Worm (Caenorhabditis elegans): ENCODE data around the gene R11G10.3.

The R11G10.3 gene

DNA sequence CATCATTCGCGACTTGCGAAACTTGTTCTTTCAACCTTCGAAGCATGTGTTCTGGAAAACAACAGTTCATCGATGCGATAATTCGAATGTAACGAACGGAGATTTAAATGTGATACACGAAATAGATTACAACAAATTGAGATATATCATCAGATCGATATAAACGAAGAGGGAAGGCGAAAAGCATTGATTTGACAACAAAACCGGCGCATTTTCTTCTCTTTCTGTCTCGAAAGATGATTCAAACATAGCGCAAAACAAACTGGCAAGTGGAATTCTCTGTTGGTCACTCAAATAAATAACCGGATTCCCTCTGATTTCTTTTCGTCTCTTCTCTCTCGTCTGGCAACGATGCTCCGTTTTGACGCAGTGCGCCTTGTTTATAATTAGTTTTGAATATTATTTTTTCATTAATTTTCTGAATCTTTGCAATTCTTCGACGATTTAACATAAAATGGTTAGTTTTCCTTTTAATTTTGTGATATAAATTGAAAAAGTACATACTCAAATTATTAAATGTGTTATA lies 25.9 kb upstream of the R11G10.3 start, which contains the start of the genes eea-1 and gut-2:
eea-1 (minus strand) TSS at position 51 of the 526 bp plus-strand sequence.
gut-2 (plus strand) TSS at position 369 of the 526 bp plus-strand sequence.
- TF ChIP-seq K12H6.12 (tag; optimal IDR thresholded peaks at IDR 0.05) (peak; percentile 5), dox-1 (GFP tag; IDR thresholded peaks at IDR 0.05) (peak; percentile 65; the same call in 1 of the 2 replicates), attf-3 (GFP tag; conservative IDR thresholded peaks at IDR 0.05) (peak; percentile 98), hmg-1.2 (GFP tag; IDR thresholded peaks at IDR 0.05) (peak; percentile 29; the same call in 1 of the 2 replicates), lin-40 (tag; optimal IDR thresholded peaks at IDR 0.05) (peak; percentile 26), lsl-1 (GFP tag; optimal IDR thresholded peaks at IDR 0.05) (peak; percentile 32), snpc-4 (GFP tag; optimal IDR thresholded peaks at IDR 0.05) (no peak), snpc-4 (tag; optimal IDR thresholded peaks at IDR 0.05) (peak in 1 of 4 experiments; percentile 50), xnd-1 (tag; optimal IDR thresholded peaks at IDR 0.05) (no peak), F23B12.7 (tag; optimal IDR thresholded peaks at IDR 0.05; ENCODE audit: insufficient read depth) (peak; percentile 32), cebp-1 (GFP tag; IDR thresholded peaks at IDR 0.05) (no peak), cebp-1 (tag; optimal IDR thresholded peaks at IDR 0.05) (peak; percentile 7), die-1 (tag; optimal IDR thresholded peaks at IDR 0.05) (no peak), tbp1 (GFP tag; optimal IDR thresholded peaks at IDR 0.05) (peak; percentile 7), snpc-3.4 (tag; optimal IDR thresholded peaks at IDR 0.05) (no peak)

ce11 chrV:13499227-13499626 lies 24.1 kb upstream of the R11G10.3 start:
- TF ChIP-seq ceh-27 (GFP tag; optimal IDR thresholded peaks at IDR 0.05) = no peak
- TF ChIP-seq egrh-3 (GFP tag; IDR thresholded peaks at IDR 0.05) = no peak
- TF ChIP-seq hlh-26 (GFP tag; conservative IDR thresholded peaks at IDR 0.05) = no peak
- TF ChIP-seq ama-1 (optimal IDR thresholded peaks at IDR 0.05) = no peak
- no peak for TF ChIP-seq ama-1 (GFP tag; optimal IDR thresholded peaks at IDR 0.05)
- no peak for TF ChIP-seq rpc-1 (optimal IDR thresholded peaks at IDR 0.05)
- TF ChIP-seq rpc-1 (tag; optimal IDR thresholded peaks at IDR 0.05) = no peak
- TF ChIP-seq atf-7 (tag; optimal IDR thresholded peaks at IDR 0.05) = no peak
- TF ChIP-seq Y53G8AR.9 (GFP tag; conservative IDR thresholded peaks at IDR 0.05) = no peak
- no peak for TF ChIP-seq madf-10 (tag; optimal IDR thresholded peaks at IDR 0.05)
- no peak for TF ChIP-seq rcor-1 (GFP tag; IDR thresholded peaks at IDR 0.05)
- TF ChIP-seq ceh-40 (GFP tag; IDR thresholded peaks at IDR 0.05) = no peak
- no peak for TF ChIP-seq cebp-1 (GFP tag; IDR thresholded peaks at IDR 0.05)
- TF ChIP-seq cebp-1 (tag; optimal IDR thresholded peaks at IDR 0.05) = no peak
- no peak for TF ChIP-seq die-1 (tag; optimal IDR thresholded peaks at IDR 0.05)
- TF ChIP-seq lin-54 (GFP tag; optimal IDR thresholded peaks at IDR 0.05) = no peak
- no peak for TF ChIP-seq K12H6.12 (tag; optimal IDR thresholded peaks at IDR 0.05)
- TF ChIP-seq lag-1 (GFP tag; IDR thresholded peaks at IDR 0.05) = no peak
- TF ChIP-seq F33H1.4 (GFP tag; IDR thresholded peaks at IDR 0.05) = no peak
- no peak for TF ChIP-seq tbp1 (GFP tag; optimal IDR thresholded peaks at IDR 0.05)

- TF ChIP-seq dpff-1 (tag; optimal IDR thresholded peaks at IDR 0.05) (no peak), bed-1 (GFP tag; IDR thresholded peaks at IDR 0.05) (no peak), madf-8 (GFP tag; conservative IDR thresholded peaks at IDR 0.05) (no peak), lsy-27 (tag; optimal IDR thresholded peaks at IDR 0.05; ENCODE audit: borderline replicate concordance, insufficient read depth) (no peak), ceh-100 (GFP tag; IDR thresholded peaks at IDR 0.05) (no peak), B0019.2 (GFP tag; conservative IDR thresholded peaks at IDR 0.05) (no peak), ztf-3 (GFP tag; optimal IDR thresholded peaks at IDR 0.05) (no peak), ZK185.1 (tag; optimal IDR thresholded peaks at IDR 0.05; ENCODE audit: poor library complexity, severe bottlenecking) (no peak), F23B12.7 (tag; optimal IDR thresholded peaks at IDR 0.05; ENCODE audit: insufficient read depth) (no peak), cebp-1 (GFP tag; IDR thresholded peaks at IDR 0.05) (no peak), cebp-1 (tag; optimal IDR thresholded peaks at IDR 0.05) (no peak), die-1 (tag; optimal IDR thresholded peaks at IDR 0.05) (no peak), ztf-18 (tag; optimal IDR thresholded peaks at IDR 0.05) (no peak), Y67H2A.10 (GFP tag; conservative IDR thresholded peaks at IDR 0.05) (no peak), K11D2.4 (GFP tag; IDR thresholded peaks at IDR 0.05) (no peak), akir-1 (GFP tag; optimal IDR thresholded peaks at IDR 0.05) (no peak), tbx-9 (tag; optimal IDR thresholded peaks at IDR 0.05; ENCODE audit: borderline replicate concordance) (no peak)
These were observed 17.0 kb upstream of the R11G10.3 start, which contains the start of gene R11G10.4 for ce11 chrV:13506321-13506720. TSS of gene R11G10.4 (plus strand) at chrV:13506621.
